Worm (Caenorhabditis elegans) whole organism, young adult: Measurements from ENCODE around the gene clc-13.

ENCODE experiments used
- B0035.1 ChIP-seq: sonication (generic microtip); optimal IDR thresholded peaks from 2 replicates; lab custom pipeline; 2016; ENCODE audit warnings: missing genetic modification characterization, mild to moderate bottlenecking, missing compliant biosample characterization, missing genotype, missing genetic modification reagents
- C06A6.2 ChIP-seq: fragments of 200-800 bp; sonication (Bioruptor generic); conservative IDR thresholded peaks from 2 replicates; pipeline ENCODE4 v1.3.6; 2022; ENCODE audit warnings: missing genetic modification characterization, missing compliant biosample characterization
- F10E7.11 ChIP-seq: sonication (generic microtip); optimal IDR thresholded peaks from 2 replicates; lab custom pipeline; 2017; ENCODE audit warnings: mild to moderate bottlenecking, missing genetic modification characterization, moderate library complexity, missing compliant biosample characterization
- F23B12.7 ChIP-seq: sonication (generic microtip); optimal IDR thresholded peaks from 2 replicates; lab custom pipeline; 2017; ENCODE audit warnings: missing genetic modification characterization, mild to moderate bottlenecking, missing compliant biosample characterization, antibody characterized with exemption, moderate library complexity; ENCODE audit not compliant: insufficient read depth
- F37B4.10 ChIP-seq: fragments of 200-800 bp; sonication (Bioruptor generic); IDR thresholded peaks from 2 replicates; pipeline ENCODE4 v1.3.6; 2022; ENCODE audit warnings: missing genetic modification characterization, missing compliant biosample characterization
- F55B11.4 ChIP-seq: sonication (generic microtip); optimal IDR thresholded peaks from 2 replicates; lab custom pipeline; 2016; ENCODE audit warnings: missing compliant biosample characterization, missing genetic modification characterization, borderline replicate concordance; ENCODE audit not compliant: insufficient read depth
- T26A5.8 ChIP-seq: sonication (generic microtip); optimal IDR thresholded peaks from 2 replicates; lab custom pipeline; 2016; ENCODE audit warnings: missing genetic modification characterization, missing compliant biosample characterization
- Y79H2A.3 ChIP-seq: fragments of 200-800 bp; sonication (Bioruptor generic); conservative IDR thresholded peaks from 2 replicates; pipeline ENCODE4 v1.3.6; 2022; ENCODE audit warnings: missing genetic modification reagents, missing genetic modification characterization, missing compliant biosample characterization
- akir-1 ChIP-seq: fragments of 200-800 bp; sonication (Bioruptor generic); optimal IDR thresholded peaks from 2 replicates; lab custom pipeline; 2018; ENCODE audit warnings: mild to moderate bottlenecking, missing genetic modification characterization, moderate library complexity, missing compliant biosample characterization
- atf-7 ChIP-seq: sonication (generic microtip); optimal IDR thresholded peaks from 2 replicates; lab custom pipeline; 2017; ENCODE audit warnings: mild to moderate bottlenecking, missing genetic modification characterization, missing compliant biosample characterization
- athp-1 ChIP-seq: sonication (generic microtip); optimal IDR thresholded peaks from 2 replicates; lab custom pipeline; 2017; ENCODE audit warnings: mild to moderate bottlenecking, missing genetic modification characterization, missing compliant biosample characterization
- bed-2 ChIP-seq: fragments of 200-800 bp; sonication (Bioruptor generic); IDR thresholded peaks from 2 replicates; pipeline ENCODE4 v1.3.6; 2022; ENCODE audit warnings: missing genetic modification reagents, missing genetic modification characterization, missing compliant biosample characterization
- chd-7 ChIP-seq: sonication (generic microtip); optimal IDR thresholded peaks from 2 replicates; lab custom pipeline; 2016; ENCODE audit warnings: mild to moderate bottlenecking, missing genetic modification characterization, moderate library complexity, missing compliant biosample characterization
- egl-44 ChIP-seq: fragments of 200-800 bp; sonication (Bioruptor generic); IDR thresholded peaks from 2 replicates; pipeline ENCODE4 v1.3.6; 2022; ENCODE audit warnings: missing genetic modification reagents, missing genetic modification characterization, missing compliant biosample characterization
- gei-17 ChIP-seq: fragments of 200-800 bp; sonication (Bioruptor generic); optimal IDR thresholded peaks from 2 replicates; lab custom pipeline; 2018; ENCODE audit warnings: mild to moderate bottlenecking, missing genetic modification characterization, missing compliant biosample characterization
- him-1 ChIP-seq: sonication (generic microtip); optimal IDR thresholded peaks from 2 replicates; lab custom pipeline; 2016; ENCODE audit warnings: missing genotype, missing genetic modification reagents, missing genetic modification characterization, missing compliant biosample characterization
- lag-1 ChIP-seq: fragments of 200-800 bp; sonication (Bioruptor generic); IDR thresholded peaks from 2 replicates; pipeline ENCODE4 v1.3.6; 2022; ENCODE audit warnings: missing genetic modification reagents, missing genetic modification characterization, missing compliant biosample characterization
- let-526 ChIP-seq: fragments of 200-800 bp; sonication (Bioruptor generic); IDR thresholded peaks from 2 replicates; pipeline ENCODE4 v1.3.6; 2022; ENCODE audit warnings: missing genetic modification reagents, missing genetic modification characterization, missing compliant biosample characterization
- lin-26 ChIP-seq: fragments of 200-800 bp; sonication (Bioruptor generic); IDR thresholded peaks from 2 replicates; pipeline ENCODE4 v1.3.6; 2022; ENCODE audit warnings: missing genetic modification reagents, missing genetic modification characterization, missing compliant biosample characterization
- lin-35 ChIP-seq, 3 experiments: fragments of 150-350 bp in 2 of 3; sonication (generic microtip) in 1 of 3; optimal IDR thresholded peaks; 2 replicates each; lab custom pipeline; 2014 to 2018; ENCODE audit warnings: missing biosample characterization in 3 of 3, missing genetic modification characterization in 3 of 3, missing genetic modification reagents in 3 of 3
- lin-40 ChIP-seq: sonication (generic microtip); optimal IDR thresholded peaks from 2 replicates; lab custom pipeline; 2016; ENCODE audit warnings: missing genetic modification characterization, mild to moderate bottlenecking, missing compliant biosample characterization, missing genotype, missing genetic modification reagents
- lsl-1 ChIP-seq: fragments of 200-800 bp; sonication (Bioruptor generic); optimal IDR thresholded peaks from 2 replicates; lab custom pipeline; 2018; ENCODE audit warnings: mild to moderate bottlenecking, missing genetic modification characterization, moderate library complexity, missing compliant biosample characterization
- madf-6 ChIP-seq: fragments of 200-800 bp; sonication (Bioruptor generic); IDR thresholded peaks from 2 replicates; pipeline ENCODE4 v1.3.6; 2022; ENCODE audit warnings: missing genetic modification reagents, missing genetic modification characterization, missing compliant biosample characterization
- madf-8 ChIP-seq: fragments of 200-800 bp; sonication (Bioruptor generic); conservative IDR thresholded peaks from 2 replicates; pipeline ENCODE4 v1.3.6; 2022; ENCODE audit warnings: missing genetic modification reagents, missing genetic modification characterization, missing compliant biosample characterization
- mcd-1 ChIP-seq: fragments of 200-800 bp; sonication (Bioruptor generic); IDR thresholded peaks from 2 replicates; pipeline ENCODE4 v1.3.6; 2022; ENCODE audit warnings: missing genetic modification reagents, missing genetic modification characterization, missing compliant biosample characterization
- mes-4 ChIP-seq: sonication (generic microtip); optimal IDR thresholded peaks from 2 replicates; lab custom pipeline; 2016; ENCODE audit warnings: missing genotype, missing genetic modification characterization, missing compliant biosample characterization
- nhr-179 ChIP-seq: sonication (generic microtip); optimal IDR thresholded peaks from 2 replicates; lab custom pipeline; 2016; ENCODE audit warnings: mild to moderate bottlenecking, missing genetic modification characterization, missing compliant biosample characterization
- nhr-90 ChIP-seq: sonication (generic microtip); optimal IDR thresholded peaks from 2 replicates; lab custom pipeline; 2016; ENCODE audit warnings: missing genotype, mild to moderate bottlenecking, missing genetic modification characterization, missing compliant biosample characterization
- repo-1 ChIP-seq: sonication (generic microtip); optimal IDR thresholded peaks from 2 replicates; lab custom pipeline; 2017; ENCODE audit warnings: mild to moderate bottlenecking, missing genetic modification characterization, missing compliant biosample characterization
- rpc-1 ChIP-seq, 2 experiments: fragments of 150-350 bp in 1 of 2; sonication (generic microtip) in 1 of 2; optimal IDR thresholded peaks; 2 replicates each; lab custom pipeline; 2014 to 2018; ENCODE audit warnings: missing biosample characterization in 1 of 2, missing genetic modification characterization in 1 of 2, missing genetic modification reagents in 1 of 2, missing genotype in 1 of 2
- snpc-1.1 ChIP-seq: sonication (generic microtip); optimal IDR thresholded peaks from 2 replicates; lab custom pipeline; 2017; ENCODE audit warnings: missing genetic modification characterization, mild to moderate bottlenecking, missing compliant biosample characterization, antibody characterized with exemption, moderate library complexity, missing genotype, missing genetic modification reagents; ENCODE audit not compliant: insufficient read depth
- snpc-1.3 ChIP-seq: sonication (generic microtip); optimal IDR thresholded peaks from 2 replicates; lab custom pipeline; 2017; ENCODE audit warnings: missing genetic modification characterization, mild to moderate bottlenecking, missing compliant biosample characterization, antibody characterized with exemption, moderate library complexity, missing genotype, missing genetic modification reagents; ENCODE audit not compliant: insufficient read depth
- snpc-4 ChIP-seq, 5 experiments: fragments of 150-350 bp in 1 of 5; sonication (generic microtip) in 4 of 5; optimal IDR thresholded peaks; 2 replicates each; lab custom pipeline; 2014 to 2018; ENCODE audit warnings: missing genetic modification characterization in 5 of 5, missing biosample characterization in 3 of 5, antibody characterized with exemption in 2 of 5, mild to moderate bottlenecking in 2 of 5, missing compliant biosample characterization in 2 of 5, missing genotype in 2 of 5, moderate library complexity in 2 of 5, missing genetic modification reagents in 1 of 5
- sptf-2 ChIP-seq: fragments of 200-800 bp; sonication (Bioruptor generic); optimal IDR thresholded peaks from 2 replicates; lab custom pipeline; 2018; ENCODE audit warnings: mild to moderate bottlenecking, missing genetic modification characterization, missing compliant biosample characterization
- tbx-9 ChIP-seq: sonication (generic microtip); optimal IDR thresholded peaks from 2 replicates; lab custom pipeline; 2016; ENCODE audit warnings: borderline replicate concordance, missing genetic modification characterization, inconsistent platforms, missing compliant biosample characterization
- xnd-1 ChIP-seq: sonication (generic microtip); optimal IDR thresholded peaks from 2 replicates; lab custom pipeline; 2016; ENCODE audit warnings: missing genotype, missing genetic modification reagents, missing genetic modification characterization, missing compliant biosample characterization
- zfh-2 ChIP-seq: fragments of 200-800 bp; sonication (Bioruptor generic); conservative IDR thresholded peaks from 2 replicates; pipeline ENCODE4 v1.3.6; 2022; ENCODE audit warnings: missing genetic modification reagents, missing genetic modification characterization, missing compliant biosample characterization
- zim-3 ChIP-seq: sonication (generic microtip); optimal IDR thresholded peaks from 2 replicates; lab custom pipeline; 2017; ENCODE audit warnings: mild to moderate bottlenecking, missing genetic modification characterization, moderate library complexity, missing compliant biosample characterization
- ztf-3 ChIP-seq: fragments of 200-800 bp; sonication (Bioruptor generic); optimal IDR thresholded peaks from 2 replicates; lab custom pipeline; 2018; ENCODE audit warnings: mild to moderate bottlenecking, missing genetic modification characterization, missing compliant biosample characterization
- ztf-6 ChIP-seq: fragments of 200-800 bp; sonication (Bioruptor generic); IDR thresholded peaks from 2 replicates; pipeline ENCODE4 v1.3.6; 2022; ENCODE audit warnings: missing genetic modification reagents, missing genetic modification characterization, missing compliant biosample characterization

clc-13 gene

ce11 chrV:17000204-17000603 is 14.0 kb upstream of the clc-13 start, which contains the start of gene str-217:
str-217 (minus strand) TSS chrV:17000304.
- TF ChIP-seq mcd-1 (no peak), madf-6 (GFP tag; lab: Robert Waterston, UW) (no peak), ztf-6 (GFP tag; lab: Robert Waterston, UW) (no peak), snpc-4 (GFP tag; optimal IDR thresholded peaks at IDR 0.05; lab: Kevin White, UChicago) (no peak), snpc-4 (tag; optimal IDR thresholded peaks at IDR 0.05; lab: Kevin White, UChicago) (no peak), athp-1 (tag; lab: Kevin White, UChicago) (no peak)

ce11 chrV:17000635-17001034 is 13.6 kb upstream of the clc-13 start:
- TF ChIP-seq egl-44 (GFP tag; lab: Robert Waterston, UW) = no peak
- no peak for TF ChIP-seq lsl-1 (GFP tag; lab: Kevin White, UChicago)
- TF ChIP-seq atf-7 = no peak
- TF ChIP-seq, all 124 proteins: peak for 0

- TF ChIP-seq ztf-3 = no peak
- TF ChIP-seq akir-1 (GFP tag; lab: Kevin White, UChicago) = no peak
- TF ChIP-seq rpc-1 (optimal IDR thresholded peaks at IDR 0.05; lab: Kevin White, UChicago) = no peak
- no peak for TF ChIP-seq rpc-1 (tag; optimal IDR thresholded peaks at IDR 0.05; lab: Kevin White, UChicago)
- TF ChIP-seq Y79H2A.3 = no peak
- TF ChIP-seq C06A6.2 (GFP tag; lab: Robert Waterston, UW) = no peak
- TF ChIP-seq sptf-2 (GFP tag; lab: Kevin White, UChicago) = no peak
- TF ChIP-seq F55B11.4 (tag; lab: Kevin White, UChicago) = no peak
- no peak for TF ChIP-seq zim-3 (tag; lab: Kevin White, UChicago)
- no peak for TF ChIP-seq xnd-1 (tag; lab: Kevin White, UChicago)
- no peak for TF ChIP-seq F37B4.10 (GFP tag; lab: Robert Waterston, UW)
- no peak for TF ChIP-seq zfh-2 (GFP tag; lab: Robert Waterston, UW)
- no peak for TF ChIP-seq T26A5.8 (tag; lab: Kevin White, UChicago)
- TF ChIP-seq F10E7.11 (tag; lab: Kevin White, UChicago) = no peak
- no peak for TF ChIP-seq nhr-179 (tag; lab: Kevin White, UChicago)
- no peak for TF ChIP-seq tbx-9 (tag; lab: Kevin White, UChicago)
- TF ChIP-seq snpc-1.3 (tag; lab: Kevin White, UChicago) = no peak
- no peak for TF ChIP-seq mes-4 (tag; lab: Kevin White, UChicago)
- no peak for TF ChIP-seq lin-40 (tag; lab: Kevin White, UChicago)
Observed at ce11 chrV:17001167-17001566, 13.0 kb upstream of the clc-13 start, which contains the start of gene sri-9. sri-9 (plus strand) TSS chrV:17001467.

ce11 chrV:17005189-17005588 is 9.0 kb upstream of the clc-13 start, which contains the start of gene srh-131:
srh-131 (plus strand) TSS chrV:17005489.
- TF ChIP-seq nhr-90 = no peak
- TF ChIP-seq let-526 = no peak
- TF ChIP-seq chd-7 = no peak
- no peak for TF ChIP-seq bed-2 (GFP tag; lab: Robert Waterston, UW)
- no peak for TF ChIP-seq madf-8
- no peak for TF ChIP-seq zim-3 (tag; lab: Kevin White, UChicago)
- TF ChIP-seq snpc-1.1 (tag; lab: Kevin White, UChicago) = no peak
- TF ChIP-seq him-1 = no peak
- no peak for TF ChIP-seq B0035.1
- TF ChIP-seq gei-17 (GFP tag; lab: Kevin White, UChicago) = no peak
- TF ChIP-seq lin-26 (GFP tag; lab: Robert Waterston, UW) = no peak
- no peak for TF ChIP-seq F23B12.7 (tag; lab: Kevin White, UChicago)
- no peak for TF ChIP-seq lag-1 (GFP tag; lab: Robert Waterston, UW)
- TF ChIP-seq tbx-9 (tag; lab: Kevin White, UChicago) = no peak
- TF ChIP-seq repo-1 (tag; lab: Kevin White, UChicago) = no peak
- TF ChIP-seq lin-35 (GFP tag; optimal IDR thresholded peaks at IDR 0.05; lab: Kevin White, UChicago) = no peak
